Worm (Caenorhabditis elegans): ENCODE data around the gene F27E5.8.

Gene F27E5.8

DNA sequence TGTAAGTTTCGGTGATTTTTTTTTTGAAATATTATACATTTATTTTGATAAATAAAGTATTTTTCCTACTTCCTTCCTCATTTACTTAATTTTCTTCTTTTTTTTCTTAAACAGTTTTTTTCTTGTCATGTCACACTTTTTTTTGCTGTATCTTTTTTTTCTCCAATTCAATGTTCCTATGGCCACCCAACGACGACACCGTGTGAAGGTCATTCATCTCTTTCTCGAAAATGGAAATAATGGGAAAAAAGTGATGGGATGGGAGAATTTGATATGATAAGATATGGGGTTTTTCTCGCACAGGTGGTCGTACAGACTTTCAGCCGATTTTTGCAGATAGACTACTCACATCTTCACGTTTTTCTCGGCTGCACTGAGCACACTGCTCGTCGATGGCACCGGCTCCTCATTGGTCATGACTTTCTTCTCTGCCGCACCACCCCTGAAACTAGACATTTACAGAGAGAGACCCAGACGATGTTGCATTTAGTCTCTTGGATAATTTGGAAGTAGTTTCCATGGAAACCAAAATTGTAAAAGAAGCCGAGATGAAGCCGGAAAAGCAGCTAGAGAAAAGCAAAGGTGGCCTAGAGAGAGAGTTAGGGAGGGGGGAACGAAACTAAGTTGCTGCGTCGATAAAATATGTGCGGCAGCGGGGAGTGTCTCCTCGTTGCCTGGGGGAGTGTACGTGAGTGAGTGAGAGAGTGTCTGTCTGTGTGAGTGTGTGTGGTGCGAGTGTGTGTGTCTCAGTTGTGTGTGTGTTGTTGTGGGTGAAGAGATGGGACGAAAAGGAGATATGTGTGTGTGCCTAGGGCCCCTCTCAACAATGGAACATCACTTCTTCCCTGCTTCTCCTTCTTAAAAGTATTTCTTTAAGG, 41.9 kb upstream of the F27E5.8 start, which contains the start of gene daf-19 (continued):
- TF ChIP-seq spr-1 (tag; optimal IDR thresholded peaks at IDR 0.05) = peak; percentile 12
- no peak for TF ChIP-seq saeg-2 (GFP tag; IDR thresholded peaks at IDR 0.05)
- no peak for TF ChIP-seq F10B5.3 (tag; optimal IDR thresholded peaks at IDR 0.05)
- no peak for TF ChIP-seq daf-16 (GFP tag; optimal IDR thresholded peaks at IDR 0.05)
- peak; percentile 43 for TF ChIP-seq daf-16 (tag; optimal IDR thresholded peaks at IDR 0.05)
- peak in 1 of 2 experiments; percentile 63 for TF ChIP-seq hif-1 (tag; optimal IDR thresholded peaks at IDR 0.05)
- TF ChIP-seq Y48G9A.11 (GFP tag; IDR thresholded peaks at IDR 0.05) = no peak
- no peak for TF ChIP-seq ceh-20 (GFP tag; IDR thresholded peaks at IDR 0.05)
- peak; percentile 50 for TF ChIP-seq hlh-11 (tag; optimal IDR thresholded peaks at IDR 0.05)
- peak; percentile 51; the same call in 1 of the 2 replicates for TF ChIP-seq set-16 (GFP tag; IDR thresholded peaks at IDR 0.05)
- TF ChIP-seq fos-1 (tag; optimal IDR thresholded peaks at IDR 0.05) = no peak
- no peak for TF ChIP-seq attf-4 (tag; optimal IDR thresholded peaks at IDR 0.05)
- no peak for TF ChIP-seq nhr-111 (GFP tag; optimal IDR thresholded peaks at IDR 0.05)
- TF ChIP-seq zfp-3 (GFP tag; conservative IDR thresholded peaks at IDR 0.05) = no peak
- TF ChIP-seq zip-11 (GFP tag; IDR thresholded peaks at IDR 0.05) = no peak
- TF ChIP-seq nhr-10 (tag; optimal IDR thresholded peaks at IDR 0.05) = no peak
- TF ChIP-seq unc-62 (GFP tag; optimal IDR thresholded peaks at IDR 0.05 in 1 of 2) = peak in 1 of 2 experiments; percentile 7
- TF ChIP-seq unc-62 (tag; optimal IDR thresholded peaks at IDR 0.05) = no peak

DNA sequence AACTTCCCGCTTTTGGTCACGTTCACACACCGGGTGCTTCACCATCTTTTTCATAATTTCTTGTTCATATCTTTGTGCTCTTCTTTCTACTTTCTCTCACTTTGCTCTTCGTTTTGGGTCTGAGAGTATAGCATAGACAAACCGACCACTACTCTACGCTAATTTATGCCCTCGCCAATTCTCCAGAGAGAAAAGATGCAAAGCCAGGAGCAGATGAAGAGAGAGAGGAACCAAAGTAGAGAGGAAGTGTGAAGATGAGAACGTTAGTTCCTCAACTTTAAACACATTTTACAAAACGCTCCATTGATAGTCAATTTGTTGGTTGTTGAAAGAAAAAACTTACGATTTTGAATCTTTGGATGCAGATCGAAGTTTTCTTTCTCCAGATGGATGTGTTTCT, 40.4 kb upstream of the F27E5.8 start:
- TF ChIP-seq pha-4 (GFP tag; IDR thresholded peaks at IDR 0.05) = no peak
- no peak for TF ChIP-seq pha-4 (tag; optimal IDR thresholded peaks at IDR 0.05)
- TF ChIP-seq zip-11 (GFP tag; IDR thresholded peaks at IDR 0.05) = no peak
- no peak for TF ChIP-seq set-16 (GFP tag; IDR thresholded peaks at IDR 0.05)
- no peak for TF ChIP-seq mdt-29 (GFP tag; IDR thresholded peaks at IDR 0.05)
- no peak for TF ChIP-seq lin-15B (tag; optimal IDR thresholded peaks at IDR 0.05)
- no peak for TF ChIP-seq mxl-2 (GFP tag; conservative IDR thresholded peaks at IDR 0.05)
- TF ChIP-seq lin-38 (GFP tag; IDR thresholded peaks at IDR 0.05) = no peak
- TF ChIP-seq ceh-44 (GFP tag; IDR thresholded peaks at IDR 0.05) = no peak

DNA sequence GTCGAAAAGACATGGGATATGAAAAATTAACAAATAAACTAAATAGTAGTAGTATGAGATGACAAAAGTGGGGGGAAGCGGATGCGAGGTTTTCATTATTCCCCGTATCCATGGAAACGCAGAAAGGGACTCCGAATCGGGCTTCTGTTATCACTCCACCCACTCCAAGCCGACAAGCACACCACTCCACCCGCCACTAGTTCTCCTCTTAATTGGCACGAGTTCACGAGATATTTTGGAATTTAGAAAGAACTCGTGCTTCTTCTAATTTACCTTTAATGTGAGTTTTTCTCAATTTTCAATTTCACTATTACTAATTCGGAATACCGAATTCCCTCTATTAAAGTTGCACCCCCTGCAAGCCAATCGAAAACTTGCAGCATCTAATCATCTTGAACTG, 39.1 kb upstream of the F27E5.8 start:
- TF ChIP-seq nhr-237 (tag; optimal IDR thresholded peaks at IDR 0.05) (no peak), unc-62 (GFP tag; optimal IDR thresholded peaks at IDR 0.05 in 1 of 2) (peak in 1 of 2 experiments; percentile 29), unc-62 (tag; optimal IDR thresholded peaks at IDR 0.05) (no peak)

DNA sequence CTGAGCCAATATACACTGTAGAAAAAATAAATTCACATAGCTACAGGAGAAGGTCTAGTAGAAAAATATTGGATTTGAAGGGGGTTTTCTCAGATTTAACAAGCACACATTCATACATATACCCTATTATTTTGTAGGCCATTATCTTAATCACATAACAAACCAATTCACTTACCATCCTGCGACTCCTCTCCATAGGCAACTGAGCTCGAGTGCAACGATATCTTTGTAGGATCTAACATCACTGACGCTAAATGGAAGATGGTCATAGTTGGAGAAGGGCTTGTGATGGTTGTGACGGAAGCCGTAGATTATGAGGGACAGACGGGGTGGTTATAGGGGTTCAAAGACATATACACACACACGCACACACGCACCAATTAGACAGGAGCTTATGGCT, 36.8 kb upstream of the F27E5.8 start:
- TF ChIP-seq aha-1 (tag) (peak; percentile 66), lsy-2 (tag; optimal IDR thresholded peaks at IDR 0.05) (no peak)

DNA sequence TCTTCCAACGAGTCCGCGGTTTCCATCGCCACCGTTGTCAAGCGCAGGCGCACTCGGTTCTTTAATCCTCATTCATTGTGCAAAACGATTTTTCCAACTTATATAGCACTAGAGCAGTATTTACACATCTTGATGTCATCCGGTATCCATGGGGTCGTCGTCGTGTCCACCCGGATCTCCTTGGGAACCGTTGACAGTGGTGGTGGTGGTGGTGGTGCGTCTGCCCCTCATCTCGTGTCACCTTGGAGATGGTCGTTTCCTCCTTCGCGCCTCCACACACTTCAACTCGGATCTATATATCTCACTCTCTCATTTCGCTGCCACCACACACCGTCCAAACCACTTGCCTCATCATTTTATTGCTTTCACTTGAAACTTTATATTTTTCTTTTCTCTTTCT, 35.5 kb upstream of the F27E5.8 start:
- TF ChIP-seq zag-1 (tag; optimal IDR thresholded peaks at IDR 0.05) (no peak), nhr-11 (tag; optimal IDR thresholded peaks at IDR 0.05) (peak; percentile 24), skn-1 (tag; optimal IDR thresholded peaks at IDR 0.05) (no peak), Y5F2A.4 (GFP tag; optimal IDR thresholded peaks at IDR 0.05) (no peak)

DNA sequence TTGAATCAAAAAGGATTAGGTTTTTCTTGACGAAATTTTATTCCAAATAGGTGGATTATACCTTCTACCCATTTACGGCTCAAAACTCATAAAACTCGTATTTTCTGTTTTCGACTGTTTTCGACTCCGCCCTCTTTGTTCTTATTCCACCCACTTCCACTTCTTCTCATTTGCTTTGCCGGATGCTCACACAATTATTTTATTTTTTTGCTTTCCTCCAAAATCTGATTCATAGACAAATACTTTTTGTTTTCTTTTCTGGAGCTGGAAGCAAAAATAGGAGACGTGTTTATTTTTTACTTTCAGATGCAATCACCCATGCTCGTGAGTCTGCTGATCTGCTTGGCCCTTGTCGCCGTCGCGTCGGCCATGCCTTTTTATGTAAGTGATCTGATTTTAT, 27.8 kb upstream of the F27E5.8 start, which contains the start of gene nlp-63:
Gene nlp-63 (plus strand): TSS at position 301 of the 400 bp plus-strand sequence.
- TF ChIP-seq hmg-1.1 (GFP tag; IDR thresholded peaks at IDR 0.05) (no peak), hlh-30 (tag; optimal IDR thresholded peaks at IDR 0.05; ENCODE audit: insufficient read depth) (no peak), dve-1 (tag; optimal IDR thresholded peaks at IDR 0.05; ENCODE audit: insufficient read depth) (no peak), tra-1 (GFP tag; IDR thresholded peaks at IDR 0.05) (no peak), nhr-11 (tag; optimal IDR thresholded peaks at IDR 0.05) (no peak), nhr-41 (GFP tag; IDR thresholded peaks at IDR 0.05) (no peak), aly-2 (tag; optimal IDR thresholded peaks at IDR 0.05) (no peak), skn-1 (tag; optimal IDR thresholded peaks at IDR 0.05) (no peak), daf-19 (GFP tag; conservative IDR thresholded peaks at IDR 0.05) (no peak)
